Fruit fly (Drosophila melanogaster): Measurements from ENCODE around the gene CG14109.

CG14109 gene

DNA sequence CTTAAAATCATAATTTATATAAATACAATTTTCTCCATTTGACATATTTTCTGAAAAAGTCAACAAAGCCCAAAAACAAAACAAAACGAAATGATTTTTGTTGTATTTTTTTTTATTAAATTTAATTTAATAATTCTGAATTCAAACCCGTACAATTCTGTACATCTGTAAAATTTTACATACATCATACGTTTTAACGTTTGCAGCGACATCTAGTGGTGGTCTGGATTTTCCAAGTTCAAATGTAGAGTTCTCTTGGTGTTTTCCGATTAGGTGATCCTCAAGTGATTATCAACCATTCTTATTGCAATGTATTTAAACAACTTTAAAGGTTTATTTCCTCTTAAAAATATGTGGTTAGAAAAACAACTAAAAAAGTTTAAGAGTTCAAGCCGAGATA lies 29.7 kb upstream of the CG14109 start (continued):
- TF ChIP-seq slp2 (GFP tag; optimal IDR thresholded peaks at IDR 0.05) = no peak
- 0 out of 2 replicates have a peak, but pooled peaks have one; percentile 17 for TF ChIP-seq onecut (GFP tag; IDR thresholded peaks at IDR 0.05)
- no peak for TF ChIP-seq inv (GFP tag; IDR thresholded peaks at IDR 0.05; ENCODE audit: partially characterized antibody)
- peak; percentile 14 for TF ChIP-seq Mad (GFP tag; optimal IDR thresholded peaks at IDR 0.05)
- TF ChIP-seq Sin3A (optimal IDR thresholded peaks at IDR 0.05) = no peak
- TF ChIP-seq Asciz (GFP tag; optimal IDR thresholded peaks at IDR 0.05) = no peak
- no peak for TF ChIP-seq kah (GFP tag; optimal IDR thresholded peaks at IDR 0.05)
- TF ChIP-seq Hr3 (GFP tag; optimal IDR thresholded peaks at IDR 0.05) = peak; percentile 33
- TF ChIP-seq ems (GFP tag; optimal IDR thresholded peaks at IDR 0.05) = no peak
- peak; percentile 68 for TF ChIP-seq CG15696 (tag; optimal IDR thresholded peaks at IDR 0.05)
- no peak for TF ChIP-seq BEAF-32 (GFP tag; optimal IDR thresholded peaks at IDR 0.05)
- peak; percentile 19 for TF ChIP-seq yki (optimal IDR thresholded peaks at IDR 0.05)
- TF ChIP-seq ci (GFP tag; IDR thresholded peaks at IDR 0.05) = no peak; the same call in 2 of the 3 replicates
- TF ChIP-seq CG9437 (GFP tag; optimal IDR thresholded peaks at IDR 0.05) = no peak
- TF ChIP-seq CG13424 (tag; optimal IDR thresholded peaks at IDR 0.05) = peak; percentile 7
- no peak for TF ChIP-seq sc (optimal IDR thresholded peaks at IDR 0.05)
- TF ChIP-seq sc (GFP tag; optimal IDR thresholded peaks at IDR 0.05) = no peak
- TF ChIP-seq D19B (GFP tag; optimal IDR thresholded peaks at IDR 0.05) = no peak
- TF ChIP-seq PHDP (tag; optimal IDR thresholded peaks at IDR 0.05) = peak; percentile 13
- no peak for TF ChIP-seq CG11398 (GFP tag; optimal IDR thresholded peaks at IDR 0.05)
- TF ChIP-seq vvl (GFP tag; IDR thresholded peaks at IDR 0.05) = peak; percentile 37
- TF ChIP-seq wdn (GFP tag; IDR thresholded peaks at IDR 0.05) = no peak
- TF ChIP-seq phol (tag; optimal IDR thresholded peaks at IDR 0.05) = peak; percentile 42
- TF ChIP-seq sug (tag; optimal IDR thresholded peaks at IDR 0.05) = peak; percentile 29
- peak; percentile 65; the same call in 1 of the 3 replicates for TF ChIP-seq CG2199 (GFP tag; IDR thresholded peaks at IDR 0.05)
- no peak for TF ChIP-seq CG6791 (GFP tag; IDR thresholded peaks at IDR 0.05; ENCODE audit: partially characterized antibody)
- no peak for TF ChIP-seq usp (GFP tag; optimal IDR thresholded peaks at IDR 0.05)
- TF ChIP-seq CG10565 (GFP tag; optimal IDR thresholded peaks at IDR 0.05) = no peak
- peak; percentile 2 for TF ChIP-seq Myb (GFP tag; optimal IDR thresholded peaks at IDR 0.05)
- TF ChIP-seq grn (GFP tag; optimal IDR thresholded peaks at IDR 0.05) = no peak
- no peak for TF ChIP-seq abd-A (tag; optimal IDR thresholded peaks at IDR 0.05)
- TF ChIP-seq CG1602 (GFP tag; optimal IDR thresholded peaks at IDR 0.05) = peak; percentile 43
- TF ChIP-seq Adf1 (GFP tag; IDR thresholded peaks at IDR 0.05) = no peak
- TF ChIP-seq CG12769 (tag; optimal IDR thresholded peaks at IDR 0.05) = peak; percentile 22
- TF ChIP-seq zen2 (GFP tag; IDR thresholded peaks at IDR 0.05; ENCODE audit: partially characterized antibody) = no peak
- no peak for TF ChIP-seq CG3407 (GFP tag; optimal IDR thresholded peaks at IDR 0.05)
- peak; percentile 16 for TF ChIP-seq CG12391 (tag; optimal IDR thresholded peaks at IDR 0.05)
- no peak for TF ChIP-seq Nf-YB (GFP tag; optimal IDR thresholded peaks at IDR 0.05)
- TF ChIP-seq CG14710 (tag; optimal IDR thresholded peaks at IDR 0.05) = peak; percentile 25
- TF ChIP-seq br (optimal IDR thresholded peaks at IDR 0.05) = no peak
- TF ChIP-seq toy (GFP tag; IDR thresholded peaks at IDR 0.05) = no peak
- TF ChIP-seq CG9797 (GFP tag; optimal IDR thresholded peaks at IDR 0.05) = no peak
- TF ChIP-seq CG1832 (GFP tag; optimal IDR thresholded peaks at IDR 0.05) = no peak
- TF ChIP-seq tin (GFP tag; optimal IDR thresholded peaks at IDR 0.05) = peak; percentile 43
- TF ChIP-seq Blimp-1 (GFP tag; optimal IDR thresholded peaks at IDR 0.05) = no peak
- TF ChIP-seq Dp (GFP tag; optimal IDR thresholded peaks at IDR 0.05) = peak; percentile 31
- no peak for TF ChIP-seq Tbp (GFP tag; optimal IDR thresholded peaks at IDR 0.05)
- TF ChIP-seq Lim3 (GFP tag; IDR thresholded peaks at IDR 0.05) = no peak
- TF ChIP-seq CG32772 (GFP tag; IDR thresholded peaks at IDR 0.05) = peak; percentile 22; the same call in 1 of the 2 replicates
- TF ChIP-seq kay (GFP tag; optimal IDR thresholded peaks at IDR 0.05) = peak; percentile 21
- TF ChIP-seq fd96Cb (tag; optimal IDR thresholded peaks at IDR 0.05) = no peak
- TF ChIP-seq zen (tag; optimal IDR thresholded peaks at IDR 0.05) = peak; percentile 83
